Fruit fly (Drosophila melanogaster): ENCODE results near the gene CASK.
A peak's percentile ranks its signal among the peaks of the same experiment; 100 is the strongest.

CASK gene

DNA sequence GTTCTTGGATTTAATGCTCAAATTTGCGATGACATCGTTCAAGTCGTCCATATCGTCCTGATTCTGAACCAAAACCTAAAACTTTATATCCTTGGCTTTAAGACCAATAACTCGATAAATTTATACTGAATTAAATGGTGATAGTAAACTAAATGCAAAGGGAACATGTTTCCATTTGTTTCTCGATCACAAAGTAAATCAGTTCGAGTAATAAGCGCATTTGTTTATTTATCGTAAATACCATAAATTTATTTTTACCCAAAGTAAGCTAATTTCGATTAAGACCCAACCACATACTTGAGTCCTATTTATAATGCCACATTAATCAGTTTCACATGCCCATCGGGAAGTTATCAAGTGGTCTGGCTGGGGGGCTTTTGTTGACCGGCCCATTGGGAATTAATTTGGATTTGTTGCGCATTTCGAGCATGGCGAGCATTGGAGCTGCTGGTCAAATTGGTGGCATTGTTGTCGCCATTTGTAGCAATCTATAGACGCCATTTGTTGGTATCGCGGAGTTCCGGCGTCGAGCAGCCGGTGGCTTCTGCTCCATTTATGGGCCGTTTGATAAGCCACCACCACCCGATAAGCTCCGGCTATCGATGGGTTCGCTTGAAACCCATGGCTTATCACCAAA, 47.1 kb upstream of the CASK start, which contains the start of gene CG31174:
TSS of gene CG31174 (minus strand) at position 51 of the 637 bp plus-strand sequence.
- TF ChIP-seq Mio (GFP tag; optimal IDR thresholded peaks at IDR 0.05) (no peak), Rel (GFP tag; optimal IDR thresholded peaks at IDR 0.05) (no peak), Rel (tag; optimal IDR thresholded peaks at IDR 0.05) (peak; percentile 83)

- TF ChIP-seq dmrt93B (GFP tag; optimal IDR thresholded peaks at IDR 0.05) = no peak
- TF ChIP-seq Dfd (GFP tag; optimal IDR thresholded peaks at IDR 0.05) = no peak
- TF ChIP-seq usp (GFP tag; optimal IDR thresholded peaks at IDR 0.05) = no peak
- TF ChIP-seq HLH106 (tag; optimal IDR thresholded peaks at IDR 0.05) = no peak
- no peak for TF ChIP-seq pan (optimal IDR thresholded peaks at IDR 0.05)
- no peak for TF ChIP-seq psq (GFP tag; optimal IDR thresholded peaks at IDR 0.05)
- no peak for TF ChIP-seq OdsH (GFP tag; optimal IDR thresholded peaks at IDR 0.05)
- TF ChIP-seq Hr78 (GFP tag; optimal IDR thresholded peaks at IDR 0.05) = no peak
- TF ChIP-seq dsf (GFP tag; optimal IDR thresholded peaks at IDR 0.05; ENCODE audit: borderline replicate concordance) = no peak
- TF ChIP-seq brk (GFP tag; optimal IDR thresholded peaks at IDR 0.05) = no peak
- TF ChIP-seq GATAd (GFP tag; optimal IDR thresholded peaks at IDR 0.05) = no peak
- no peak for TF ChIP-seq CG9705 (GFP tag; optimal IDR thresholded peaks at IDR 0.05)
- no peak for TF ChIP-seq h (GFP tag; optimal IDR thresholded peaks at IDR 0.05)
- no peak for TF ChIP-seq Rel (GFP tag; optimal IDR thresholded peaks at IDR 0.05)
- TF ChIP-seq Rel (tag; optimal IDR thresholded peaks at IDR 0.05) = no peak
- no peak for TF ChIP-seq woc (GFP tag; optimal IDR thresholded peaks at IDR 0.05)
- no peak for TF ChIP-seq tai (GFP tag; optimal IDR thresholded peaks at IDR 0.05)
- no peak for TF ChIP-seq Mio (GFP tag; optimal IDR thresholded peaks at IDR 0.05)
- no peak for TF ChIP-seq br (GFP tag; optimal IDR thresholded peaks at IDR 0.05)
- no peak for TF ChIP-seq dl (GFP tag; optimal IDR thresholded peaks at IDR 0.05; ENCODE audit: insufficient read depth in 1 of 2, partially characterized antibody in 2 of 2)
Observed at dm6 chr3R:21867819-21868218, 45.3 kb upstream of the CASK start, which contains the start of the genes CG6569 and Cby. CG6569 (minus strand) TSS chr3R:21867919. Cby (plus strand) TSS chr3R:21868003.

- no peak for TF ChIP-seq OdsH (GFP tag; optimal IDR thresholded peaks at IDR 0.05)
- TF ChIP-seq sv (GFP tag; optimal IDR thresholded peaks at IDR 0.05) = no peak
- no peak for TF ChIP-seq Dfd (GFP tag; optimal IDR thresholded peaks at IDR 0.05)
- TF ChIP-seq CrebA (GFP tag; optimal IDR thresholded peaks at IDR 0.05; ENCODE audit: borderline replicate concordance) = peak; percentile 2
- peak; percentile 12 for TF ChIP-seq sage (GFP tag; optimal IDR thresholded peaks at IDR 0.05)
- peak; percentile 41 for TF ChIP-seq brk (GFP tag; optimal IDR thresholded peaks at IDR 0.05)
- no peak for TF ChIP-seq ey (GFP tag; optimal IDR thresholded peaks at IDR 0.05)
Observed at dm6 chr3R:21864992-21865391, 42.5 kb upstream of the CASK start, which contains the start of gene lsn. lsn (plus strand) TSS chr3R:21865168.

- TF ChIP-seq Sp1 (GFP tag; optimal IDR thresholded peaks at IDR 0.05) = no peak
- TF ChIP-seq tai (GFP tag; optimal IDR thresholded peaks at IDR 0.05) = no peak
- TF ChIP-seq CrebA (GFP tag; optimal IDR thresholded peaks at IDR 0.05; ENCODE audit: borderline replicate concordance) = no peak
- TF ChIP-seq CG32264 (GFP tag; optimal IDR thresholded peaks at IDR 0.05) = no peak
- TF ChIP-seq br (GFP tag; optimal IDR thresholded peaks at IDR 0.05) = no peak
- no peak for TF ChIP-seq dmrt93B (GFP tag; optimal IDR thresholded peaks at IDR 0.05)
- TF ChIP-seq Dfd (GFP tag; optimal IDR thresholded peaks at IDR 0.05) = no peak
- TF ChIP-seq Hnf4 (GFP tag; optimal IDR thresholded peaks at IDR 0.05) = no peak
- no peak for TF ChIP-seq Hr83 (GFP tag; optimal IDR thresholded peaks at IDR 0.05; ENCODE audit: poor library complexity, severe bottlenecking)
- TF ChIP-seq HLH106 (tag; optimal IDR thresholded peaks at IDR 0.05) = no peak
- no peak for TF ChIP-seq rgr (GFP tag; optimal IDR thresholded peaks at IDR 0.05)
- no peak for TF ChIP-seq sv (GFP tag; optimal IDR thresholded peaks at IDR 0.05)
- no peak for TF ChIP-seq psq (GFP tag; optimal IDR thresholded peaks at IDR 0.05)
- no peak for TF ChIP-seq brk (GFP tag; optimal IDR thresholded peaks at IDR 0.05)
- no peak for TF ChIP-seq sage (GFP tag; optimal IDR thresholded peaks at IDR 0.05)
- no peak for TF ChIP-seq CG9705 (GFP tag; optimal IDR thresholded peaks at IDR 0.05)
- no peak for TF ChIP-seq Vsx2 (GFP tag; optimal IDR thresholded peaks at IDR 0.05; ENCODE audit: partially characterized antibody)
- no peak for TF ChIP-seq foxo (GFP tag; optimal IDR thresholded peaks at IDR 0.05)
- no peak for TF ChIP-seq woc (GFP tag; optimal IDR thresholded peaks at IDR 0.05)
Observed at dm6 chr3R:21864484-21864883, 42.0 kb upstream of the CASK start.

All from whole organism, wandering third instar larva.